Fruit fly (Drosophila melanogaster) whole organism, prepupa: ENCODE data around the gene CG6834.

Experiments used
- CG10669 ChIP-seq: fragments of 200-800 bp; sonication (Bioruptor generic); optimal IDR thresholded peaks from 3 replicates; lab custom pipeline; 2018; ENCODE audit warnings: missing biosample characterization, mild to moderate bottlenecking, missing genetic modification characterization, moderate library complexity
- CG11762 ChIP-seq: fragments of 200-800 bp; sonication (Bioruptor generic); optimal IDR thresholded peaks from 3 replicates; lab custom pipeline; 2016; ENCODE audit warnings: missing biosample characterization, missing genetic modification characterization; ENCODE audit not compliant: insufficient read depth
- CG15336 ChIP-seq: fragments of 200-800 bp; sonication (Bioruptor generic); IDR thresholded peaks from 2 replicates; pipeline ENCODE4 v1.3.6; 2022; ENCODE audit warnings: missing biosample characterization, missing genetic modification characterization
- CG16779 ChIP-seq: fragments of 200-800 bp; sonication (Bioruptor generic); optimal IDR thresholded peaks from 3 replicates; lab custom pipeline; 2017; ENCODE audit warnings: missing biosample characterization, mild to moderate bottlenecking, missing genetic modification characterization
- CG31627 ChIP-seq: fragments of 200-800 bp; sonication (Bioruptor generic); optimal IDR thresholded peaks from 3 replicates; lab custom pipeline; 2016; ENCODE audit warnings: missing biosample characterization, missing genetic modification characterization
- CG32006 ChIP-seq: fragments of 200-800 bp; sonication (Bioruptor generic); optimal IDR thresholded peaks from 3 replicates; lab custom pipeline; 2017; ENCODE audit warnings: missing biosample characterization, mild to moderate bottlenecking, missing genetic modification characterization
- CG34406 ChIP-seq: fragments of 200-800 bp; sonication (Bioruptor generic); optimal IDR thresholded peaks from 3 replicates; lab custom pipeline; 2016; ENCODE audit warnings: missing biosample characterization, missing genetic modification characterization
- CG3919 ChIP-seq: fragments of 200-800 bp; sonication (Bioruptor generic); optimal IDR thresholded peaks from 3 replicates; lab custom pipeline; 2016; ENCODE audit warnings: missing biosample characterization, missing genetic modification characterization
- CG4318 ChIP-seq: fragments of 200-800 bp; sonication (Bioruptor generic); optimal IDR thresholded peaks from 3 replicates; lab custom pipeline; 2017; ENCODE audit warnings: missing biosample characterization, mild to moderate bottlenecking, missing genetic modification characterization
- CG6163 ChIP-seq: fragments of 200-800 bp; sonication (Bioruptor generic); IDR thresholded peaks from 3 replicates; pipeline ENCODE4 v1.3.6; 2022; ENCODE audit warnings: missing biosample characterization, missing genetic modification characterization
- CG6276 ChIP-seq: fragments of 200-800 bp; sonication (Bioruptor generic); optimal IDR thresholded peaks from 2 replicates; lab custom pipeline; 2017; ENCODE audit warnings: missing biosample characterization, mild to moderate bottlenecking, missing genetic modification characterization
- CG6792 ChIP-seq: fragments of 200-800 bp; sonication (Bioruptor generic); optimal IDR thresholded peaks from 3 replicates; lab custom pipeline; 2016; ENCODE audit warnings: missing biosample characterization, missing genetic modification characterization
- CG6808 ChIP-seq: fragments of 200-800 bp; sonication (Bioruptor generic); optimal IDR thresholded peaks from 3 replicates; lab custom pipeline; 2017; ENCODE audit warnings: missing biosample characterization, missing genetic modification characterization, mild to moderate bottlenecking, moderate library complexity, missing genetic modification reagents
- CG6854 ChIP-seq: fragments of 200-800 bp; sonication (Bioruptor generic); optimal IDR thresholded peaks from 2 replicates; lab custom pipeline; 2017; ENCODE audit warnings: missing biosample characterization, mild to moderate bottlenecking, missing genetic modification characterization
- CG8632 ChIP-seq: fragments of 200-800 bp; sonication (Bioruptor generic); optimal IDR thresholded peaks from 3 replicates; lab custom pipeline; 2016; ENCODE audit warnings: missing biosample characterization, missing genetic modification characterization
- Eip75B ChIP-seq: fragments of 200-800 bp; sonication (Bioruptor generic); optimal IDR thresholded peaks from 3 replicates; lab custom pipeline; 2016; ENCODE audit warnings: missing biosample characterization, missing genetic modification characterization
- Eip78C ChIP-seq: fragments of 200-800 bp; sonication (Bioruptor generic); peaks from one replicate; lab custom pipeline; 2016; ENCODE audit warnings: missing biosample characterization, missing genetic modification characterization
- Eip93F ChIP-seq: fragments of 200-800 bp; sonication (Bioruptor generic); optimal IDR thresholded peaks from 2 replicates; lab custom pipeline; 2016; ENCODE audit warnings: missing biosample characterization, mild to moderate bottlenecking, missing genetic modification characterization
- Ets96B ChIP-seq: fragments of 200-800 bp; optimal IDR thresholded peaks from 2 replicates; lab custom pipeline; 2019; ENCODE audit warnings: missing biosample characterization, mild to moderate bottlenecking, missing genetic modification characterization, moderate library complexity
- Gug ChIP-seq: fragments of 200-800 bp; sonication (Bioruptor generic); IDR thresholded peaks from 2 replicates; pipeline ENCODE4 v1.3.6; 2022; ENCODE audit warnings: missing biosample characterization, missing genetic modification characterization
- Hr38 ChIP-seq: sonication (Bioruptor generic); optimal IDR thresholded peaks from 2 replicates; lab custom pipeline; 2016; ENCODE audit warnings: missing biosample characterization, missing genetic modification characterization
- Hr4 ChIP-seq: fragments of 200-800 bp; sonication (Bioruptor generic); optimal IDR thresholded peaks from 3 replicates; lab custom pipeline; 2016; ENCODE audit warnings: missing biosample characterization, missing genetic modification characterization
- Met ChIP-seq: fragments of 200-800 bp; sonication (Bioruptor generic); optimal IDR thresholded peaks from 3 replicates; lab custom pipeline; 2016; ENCODE audit warnings: missing biosample characterization, missing genetic modification characterization
- OdsH ChIP-seq: fragments of 200-800 bp; sonication (Bioruptor generic); optimal IDR thresholded peaks from 3 replicates; lab custom pipeline; 2016; ENCODE audit warnings: missing biosample characterization, missing genetic modification characterization
- Sox14 ChIP-seq: fragments of 200-800 bp; sonication (Bioruptor generic); optimal IDR thresholded peaks from 3 replicates; lab custom pipeline; 2016; ENCODE audit warnings: missing biosample characterization, missing genetic modification characterization
- Sox15 ChIP-seq: fragments of 200-800 bp; sonication (Bioruptor generic); optimal IDR thresholded peaks from 3 replicates; lab custom pipeline; 2016; ENCODE audit warnings: missing biosample characterization, missing genetic modification characterization
- achi ChIP-seq: fragments of 200-800 bp; sonication (Bioruptor generic); optimal IDR thresholded peaks from 3 replicates; lab custom pipeline; 2016; ENCODE audit warnings: missing biosample characterization, missing genetic modification characterization
- acj6 ChIP-seq: fragments of 200-800 bp; sonication (Bioruptor generic); optimal IDR thresholded peaks from 3 replicates; lab custom pipeline; 2016; ENCODE audit warnings: missing biosample characterization, missing genetic modification characterization
- cyc ChIP-seq: fragments of 200-800 bp; sonication (Bioruptor generic); optimal IDR thresholded peaks from 3 replicates; lab custom pipeline; 2016; ENCODE audit warnings: missing biosample characterization, missing genetic modification characterization
- dac ChIP-seq: fragments of 200-800 bp; sonication (Bioruptor generic); optimal IDR thresholded peaks from 2 replicates; lab custom pipeline; 2017; ENCODE audit warnings: missing biosample characterization, mild to moderate bottlenecking, missing genetic modification characterization
- dsx ChIP-seq: fragments of 200-800 bp; optimal IDR thresholded peaks from 3 replicates; lab custom pipeline; 2019; ENCODE audit warnings: missing biosample characterization, mild to moderate bottlenecking, missing genetic modification characterization, moderate library complexity; ENCODE audit not compliant: poor library complexity, severe bottlenecking
- eg ChIP-seq: fragments of 200-800 bp; sonication (Bioruptor generic); IDR thresholded peaks from 3 replicates; pipeline ENCODE4 v1.3.6; 2022; ENCODE audit warnings: missing biosample characterization, missing genetic modification characterization
- esn ChIP-seq: fragments of 200-800 bp; sonication (Bioruptor generic); optimal IDR thresholded peaks from 2 replicates; lab custom pipeline; 2016; ENCODE audit warnings: missing biosample characterization, mild to moderate bottlenecking, missing genetic modification characterization, moderate library complexity
- fd59A ChIP-seq: fragments of 200-800 bp; sonication (Bioruptor generic); optimal IDR thresholded peaks from 2 replicates; lab custom pipeline; 2017; ENCODE audit warnings: missing biosample characterization, mild to moderate bottlenecking, missing genetic modification characterization, missing genetic modification reagents
- fkh ChIP-seq: fragments of 200-800 bp; sonication (Bioruptor generic); optimal IDR thresholded peaks from 3 replicates; lab custom pipeline; 2017; ENCODE audit warnings: missing biosample characterization, mild to moderate bottlenecking, missing genetic modification characterization, moderate library complexity
- net ChIP-seq: fragments of 200-800 bp; sonication (Bioruptor generic); optimal IDR thresholded peaks from 3 replicates; lab custom pipeline; 2016; ENCODE audit warnings: missing biosample characterization, missing genetic modification characterization
- pdm3 ChIP-seq: fragments of 200-800 bp; sonication (Bioruptor generic); optimal IDR thresholded peaks from 3 replicates; lab custom pipeline; 2016; ENCODE audit warnings: missing biosample characterization, missing genetic modification characterization
- salr ChIP-seq, 2 experiments: fragments of 200-800 bp; sonication (Bioruptor generic); optimal IDR thresholded peaks; 3 replicates each; lab custom pipeline; 2016 to 2018; ENCODE audit warnings: missing biosample characterization in 2 of 2, missing genetic modification characterization in 2 of 2, mild to moderate bottlenecking in 1 of 2
- ss ChIP-seq, 2 experiments: fragments of 200-800 bp; sonication (Bioruptor generic); optimal IDR thresholded peaks; 2 replicates in 1 of 2; 3 replicates in 1 of 2; lab custom pipeline; 2017 to 2018; ENCODE audit warnings: mild to moderate bottlenecking in 2 of 2, missing biosample characterization in 2 of 2, missing genetic modification characterization in 2 of 2, moderate library complexity in 1 of 2
- svp ChIP-seq: fragments of 200-800 bp; sonication (Bioruptor generic); peaks from one replicate; lab custom pipeline; 2016; ENCODE audit warnings: missing biosample characterization, missing genetic modification characterization
- vri ChIP-seq: fragments of 200-800 bp; sonication (Bioruptor generic); optimal IDR thresholded peaks from 3 replicates; lab custom pipeline; 2016; ENCODE audit warnings: missing biosample characterization, mild to moderate bottlenecking, missing genetic modification characterization

Gene CG6834

DNA sequence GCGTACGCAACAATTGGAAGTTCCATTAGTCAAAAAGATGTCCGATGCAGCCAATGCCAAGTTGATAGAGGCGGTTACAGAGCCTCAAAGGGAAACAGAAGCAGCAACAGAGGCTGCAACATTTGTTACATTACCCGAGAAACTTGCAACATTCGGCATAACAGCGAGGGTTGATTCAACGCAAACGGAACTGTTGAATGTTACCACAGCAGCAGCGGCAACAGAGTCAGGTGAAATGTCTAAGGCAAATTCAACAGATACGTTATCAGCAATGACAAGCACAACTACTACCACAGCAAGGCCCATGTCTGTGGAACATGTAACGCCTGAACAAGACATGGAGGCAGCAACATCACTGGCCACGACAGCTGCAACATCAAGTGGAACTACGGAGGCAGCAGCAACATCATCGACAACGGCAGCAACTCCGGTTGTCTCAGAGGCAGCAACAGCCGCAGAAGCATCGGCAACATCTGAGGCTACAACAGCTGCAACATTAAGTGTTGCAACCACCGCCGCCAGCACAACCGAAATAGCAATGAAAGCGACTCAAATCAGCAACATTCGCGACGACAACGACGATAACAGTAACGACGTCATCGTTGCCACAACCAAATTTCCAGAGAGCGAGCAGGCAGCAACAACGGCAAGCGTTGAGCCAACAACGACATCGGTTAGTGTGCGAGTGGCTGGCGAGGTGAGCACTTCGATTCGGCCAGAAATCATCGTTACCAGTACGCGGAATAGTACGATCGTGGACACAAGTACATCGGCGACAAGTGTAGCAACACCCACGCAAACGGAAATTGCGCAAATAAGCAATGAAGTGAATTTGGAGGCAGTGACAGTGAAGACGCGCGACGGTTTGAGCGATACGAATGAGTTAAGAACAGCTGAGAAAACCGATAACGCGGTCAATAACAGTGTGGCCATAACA lies 18.6 kb downstream of the CG6834 start:
- no peak for TF ChIP-seq eg (GFP tag; lab: Robert Waterston, UW)
- peak; percentile 58 for TF ChIP-seq Eip78C (GFP tag; lab: Kevin White, UChicago)
- TF ChIP-seq CG3919, result peak; percentile 34
- TF ChIP-seq Ets96B (tag; lab: Kevin White, UChicago), result no peak
- peak; percentile 62 for TF ChIP-seq vri (GFP tag; lab: Kevin White, UChicago)

DNA sequence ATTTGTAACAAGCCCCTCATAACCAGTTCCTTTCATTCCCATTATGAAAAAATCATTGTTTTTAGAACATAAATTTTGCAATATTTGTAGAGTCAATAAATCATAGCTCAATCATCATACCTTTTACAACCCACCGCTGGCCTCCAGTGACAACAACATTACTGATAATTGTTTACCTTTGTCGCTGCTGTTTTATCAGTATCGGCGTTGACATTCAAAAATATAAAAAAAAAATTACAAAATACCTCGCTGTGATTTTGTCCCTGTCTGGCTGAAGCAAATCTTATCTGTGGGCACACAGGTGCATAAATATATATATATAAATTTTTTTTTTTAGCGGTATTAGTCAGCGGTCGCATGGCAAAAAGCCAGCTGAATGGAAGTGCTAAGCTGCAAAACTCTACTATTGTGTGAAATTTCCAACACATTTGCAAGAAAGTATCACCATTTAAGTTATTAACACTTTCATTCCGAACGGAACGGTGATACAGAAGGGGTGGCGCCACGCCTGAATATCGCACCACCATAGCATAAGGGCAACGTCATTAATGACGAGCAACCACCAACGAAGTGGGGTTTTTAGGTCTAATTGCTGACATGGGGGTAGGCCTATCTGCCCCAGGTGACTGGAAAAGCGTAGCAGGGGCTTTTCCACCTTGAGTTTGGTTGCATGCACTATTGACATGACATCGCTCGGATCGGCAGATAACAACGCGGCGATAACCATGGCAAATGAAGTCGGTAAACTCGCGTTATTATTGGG lies 21.8 kb downstream of the CG6834 start:
- TF ChIP-seq Eip78C (GFP tag; lab: Kevin White, UChicago) (peak; percentile 7), eg (GFP tag; lab: Robert Waterston, UW) (no peak), Eip75B (GFP tag; lab: Kevin White, UChicago) (no peak), fkh (peak; percentile 65), vri (GFP tag; lab: Kevin White, UChicago) (peak; percentile 51), Eip93F (peak; percentile 65), CG8632 (GFP tag; lab: Kevin White, UChicago) (no peak), CG11762 (GFP tag; lab: Kevin White, UChicago) (no peak), svp (GFP tag; lab: Kevin White, UChicago) (peak; percentile 91), CG10669 (no peak)

DNA sequence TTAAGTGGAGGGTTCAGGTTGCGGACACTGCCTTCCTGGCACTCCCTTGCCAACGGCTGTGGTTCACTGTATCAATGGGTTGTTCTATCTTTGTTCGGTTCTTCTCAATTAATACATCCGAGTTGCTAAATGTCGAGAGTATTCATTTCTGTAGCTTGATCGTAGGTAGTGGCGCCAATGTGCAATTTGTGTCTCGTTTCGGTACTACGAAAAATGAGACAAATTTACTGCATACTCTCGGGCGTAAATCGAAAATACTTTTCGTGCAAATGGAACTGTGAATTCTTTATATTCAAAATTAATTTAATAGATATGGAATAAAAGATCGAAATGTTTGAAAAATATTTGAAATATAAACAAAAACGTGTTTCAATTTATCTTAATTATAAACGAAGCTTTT lies 22.4 kb downstream of the CG6834 start:
- no peak for TF ChIP-seq CG15336
- TF ChIP-seq net, result no peak
- TF ChIP-seq vri (GFP tag; lab: Kevin White, UChicago), result no peak
- no peak for TF ChIP-seq Sox14 (GFP tag; lab: Kevin White, UChicago)
- no peak for TF ChIP-seq fkh
- no peak for TF ChIP-seq Ets96B (tag; lab: Kevin White, UChicago)
- no peak for TF ChIP-seq CG3919
- peak; percentile 58 for TF ChIP-seq Eip78C (GFP tag; lab: Kevin White, UChicago)
- no peak for TF ChIP-seq Gug (GFP tag; lab: Robert Waterston, UW)
- no peak for TF ChIP-seq eg (GFP tag; lab: Robert Waterston, UW)
- TF ChIP-seq esn (GFP tag; lab: Kevin White, UChicago), result peak; percentile 34
- TF ChIP-seq dsx (GFP tag; lab: Kevin White, UChicago), result no peak
- TF ChIP-seq CG16779 (tag; lab: Kevin White, UChicago), result no peak
- TF ChIP-seq fd59A, result no peak
- TF ChIP-seq OdsH (GFP tag; lab: Kevin White, UChicago), result no peak
- peak; percentile 13 for TF ChIP-seq cyc (GFP tag; lab: Kevin White, UChicago)
- TF ChIP-seq CG6808, result no peak
- no peak for TF ChIP-seq CG6276 (GFP tag; lab: Kevin White, UChicago)
- TF ChIP-seq Hr38, result no peak
- no peak for TF ChIP-seq acj6 (GFP tag; lab: Kevin White, UChicago)
- no peak for TF ChIP-seq CG31627 (GFP tag; lab: Kevin White, UChicago)
- TF ChIP-seq salr (GFP tag; optimal IDR thresholded peaks at IDR 0.05; lab: Kevin White, UChicago), result no peak
- no peak for TF ChIP-seq ss (GFP tag; optimal IDR thresholded peaks at IDR 0.05; lab: Kevin White, UChicago)
- TF ChIP-seq CG6792 (GFP tag; lab: Kevin White, UChicago), result no peak
- peak; percentile 1 for TF ChIP-seq pdm3

DNA sequence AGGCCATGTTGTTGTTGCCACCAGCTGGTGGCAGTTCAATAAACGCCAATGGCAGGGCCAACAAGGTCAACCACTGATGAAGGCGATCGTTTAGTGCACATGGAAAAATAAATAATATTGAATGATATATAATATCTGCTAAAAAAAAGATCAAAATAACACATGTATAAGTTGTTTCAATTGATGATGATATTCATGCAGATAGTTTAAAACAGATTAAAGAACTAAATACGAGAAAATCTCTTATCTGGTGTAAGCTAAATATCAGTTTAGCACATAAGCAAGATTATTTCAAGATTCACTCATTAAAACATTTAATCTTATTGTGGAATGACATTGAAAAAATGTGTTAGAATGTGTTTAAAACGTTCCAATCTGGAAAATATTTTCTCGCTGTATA lies 24.5 kb downstream of the CG6834 start:
- TF ChIP-seq Gug (GFP tag; lab: Robert Waterston, UW) (no peak), Sox15 (GFP tag; lab: Kevin White, UChicago) (no peak), net (no peak), CG8632 (GFP tag; lab: Kevin White, UChicago) (no peak), CG6276 (GFP tag; lab: Kevin White, UChicago) (no peak), Met (GFP tag; lab: Kevin White, UChicago) (no peak), Eip78C (GFP tag; lab: Kevin White, UChicago) (peak; percentile 69), CG31627 (GFP tag; lab: Kevin White, UChicago) (no peak), CG15336 (0 out of 2 replicates have a peak, but pooled peaks have one; percentile 17), CG32006 (GFP tag; lab: Kevin White, UChicago) (no peak), Hr38 (no peak), achi (GFP tag; lab: Kevin White, UChicago) (no peak), CG34406 (GFP tag; lab: Kevin White, UChicago) (peak; percentile 3), CG6854 (GFP tag; lab: Kevin White, UChicago) (no peak), CG4318 (GFP tag; lab: Kevin White, UChicago) (no peak), Hr4 (GFP tag; lab: Kevin White, UChicago) (no peak), CG6163 (GFP tag; lab: Robert Waterston, UW) (no peak), dac (GFP tag; lab: Kevin White, UChicago) (no peak), CG3919 (peak; percentile 33), OdsH (GFP tag; lab: Kevin White, UChicago) (peak; percentile 15), fd59A (no peak)
